Worm (Caenorhabditis elegans): ENCODE data around the gene ttbk-8.1.

DNA sequence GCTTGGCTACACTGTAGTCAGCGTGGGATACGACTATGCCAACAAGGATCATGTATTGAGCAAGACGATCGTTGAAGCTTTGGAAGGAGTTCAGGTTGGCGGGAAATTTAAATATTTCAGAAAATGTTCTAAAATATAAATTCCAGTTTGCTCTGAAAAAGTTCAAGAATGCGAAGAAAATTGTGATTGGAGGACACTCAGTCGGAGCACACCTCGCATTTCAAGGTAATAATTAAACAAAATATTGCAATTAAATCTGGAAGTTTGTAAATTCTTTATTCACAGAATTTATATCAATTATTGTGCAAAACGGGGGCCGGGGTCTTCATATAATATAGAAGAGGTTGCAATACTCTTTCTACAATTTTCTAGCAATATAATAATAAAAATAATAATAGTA is 37.9 kb downstream of the ttbk-8.1 start:
- no peak for TF ChIP-seq cog-1 (tag; optimal IDR thresholded peaks at IDR 0.05)
- no peak for TF ChIP-seq flt-1 (GFP tag; IDR thresholded peaks at IDR 0.05)
- TF ChIP-seq ref-1 (GFP tag; conservative IDR thresholded peaks at IDR 0.05) = no peak
- TF ChIP-seq klf-2 (GFP tag; conservative IDR thresholded peaks at IDR 0.05) = no peak
- TF ChIP-seq T22C8.4 (GFP tag; IDR thresholded peaks at IDR 0.05) = no peak
- TF ChIP-seq tab-1 (GFP tag; IDR thresholded peaks at IDR 0.05) = no peak

All from whole organism, midembryonic.